Worm (Caenorhabditis elegans) whole organism, L1 larva: ENCODE data around the gene Y56A3A.33.

Source experiments
- C16A3.4 ChIP-seq: fragments of 150-350 bp; optimal IDR thresholded peaks from 2 replicates; lab custom pipeline; 2014; ENCODE audit warnings: missing biosample characterization, missing genetic modification characterization
- F16B12.6 ChIP-seq: fragments of 150-350 bp; optimal IDR thresholded peaks from 2 replicates; lab custom pipeline; 2014; ENCODE audit warnings: missing biosample characterization, missing genetic modification characterization
- Y116A8C.19 ChIP-seq: sonication (generic microtip); optimal IDR thresholded peaks from 2 replicates; lab custom pipeline; 2016; ENCODE audit warnings: missing compliant biosample characterization, missing genetic modification characterization, borderline replicate concordance
- aha-1 ChIP-seq: fragments of 150-350 bp; optimal IDR thresholded peaks from 2 replicates; lab custom pipeline; 2014; ENCODE audit warnings: missing biosample characterization, missing genetic modification characterization
- ceh-8 ChIP-seq: fragments of 200-800 bp; sonication (Bioruptor generic); optimal IDR thresholded peaks from 2 replicates; lab custom pipeline; 2018; ENCODE audit warnings: mild to moderate bottlenecking, missing genetic modification characterization, moderate library complexity, missing compliant biosample characterization
- ceh-88 ChIP-seq: fragments of 200-800 bp; sonication (Bioruptor generic); IDR thresholded peaks from 2 replicates; pipeline ENCODE4 v1.3.6; 2022; ENCODE audit warnings: missing genetic modification characterization, missing compliant biosample characterization
- ceh-90 ChIP-seq: sonication (generic microtip); optimal IDR thresholded peaks from 2 replicates; lab custom pipeline; 2016; ENCODE audit warnings: missing genetic modification characterization, missing compliant biosample characterization
- dpl-1 ChIP-seq, 3 experiments: fragments of 150-350 bp in 2 of 3; sonication (generic microtip) in 1 of 3; optimal IDR thresholded peaks; 2 replicates each; lab custom pipeline; 2014 to 2017; ENCODE audit warnings: missing biosample characterization in 3 of 3, missing genetic modification characterization in 3 of 3, missing genetic modification reagents in 3 of 3
- efl-1 ChIP-seq, 4 experiments: fragments of 150-350 bp; optimal IDR thresholded peaks in 3 of 4; peaks in 1 of 4; 1 replicate in 1 of 4; 2 replicates in 3 of 4; lab custom pipeline; 2014; ENCODE audit warnings: missing biosample characterization in 2 of 4, missing genetic modification characterization in 2 of 4, missing genetic modification reagents in 2 of 4
- efl-3 ChIP-seq: fragments of 200-800 bp; sonication (Bioruptor generic); optimal IDR thresholded peaks from 2 replicates; lab custom pipeline; 2018; ENCODE audit warnings: mild to moderate bottlenecking, missing genetic modification characterization, missing compliant biosample characterization
- elt-3 ChIP-seq, 6 experiments: fragments of 150-350 bp in 1 of 6; sonication (generic microtip); optimal IDR thresholded peaks; 2 replicates each; lab custom pipeline; 2017 to 2018; ENCODE audit warnings: missing biosample characterization in 6 of 6, missing genetic modification characterization in 6 of 6, inconsistent platforms in 1 of 6
- ets-5 ChIP-seq: fragments of 200-800 bp; sonication (Bioruptor generic); IDR thresholded peaks from 2 replicates; pipeline ENCODE4 v1.3.6; 2022; ENCODE audit warnings: missing genetic modification characterization, missing compliant biosample characterization
- fkh-4 ChIP-seq: sonication (generic microtip); optimal IDR thresholded peaks from 2 replicates; lab custom pipeline; 2016; ENCODE audit warnings: missing compliant biosample characterization, missing genetic modification characterization, borderline replicate concordance
- grh-1 ChIP-seq: fragments of 200-800 bp; sonication (Bioruptor generic); IDR thresholded peaks from 2 replicates; pipeline ENCODE4 v1.3.6; 2022; ENCODE audit warnings: missing genetic modification reagents, missing genetic modification characterization, missing compliant biosample characterization
- hlh-17 ChIP-seq: fragments of 200-800 bp; sonication (Bioruptor generic); optimal IDR thresholded peaks from 2 replicates; lab custom pipeline; 2018; ENCODE audit warnings: missing genetic modification characterization, mild to moderate bottlenecking, missing compliant biosample characterization, moderate library complexity, borderline replicate concordance
- hpl-2 ChIP-seq: fragments of 150-350 bp; optimal IDR thresholded peaks from 2 replicates; lab custom pipeline; 2014; ENCODE audit warnings: missing biosample characterization, missing genetic modification reagents, missing genetic modification characterization
- irx-1 ChIP-seq: sonication (generic microtip); optimal IDR thresholded peaks from 2 replicates; lab custom pipeline; 2016; ENCODE audit warnings: missing genetic modification characterization, missing compliant biosample characterization
- isw-1 ChIP-seq: fragments of 200-800 bp; sonication (Bioruptor generic); IDR thresholded peaks from 2 replicates; pipeline ENCODE4 v1.3.6; 2022; ENCODE audit warnings: missing genetic modification characterization, missing compliant biosample characterization
- lin-14 ChIP-seq: fragments of 200-800 bp; sonication (Bioruptor generic); optimal IDR thresholded peaks from 2 replicates; lab custom pipeline; 2018; ENCODE audit warnings: mild to moderate bottlenecking, missing genetic modification characterization, moderate library complexity, missing compliant biosample characterization
- lin-15B ChIP-seq: fragments of 150-350 bp; sonication (generic microtip); optimal IDR thresholded peaks from 3 replicates; lab custom pipeline; 2014; ENCODE audit warnings: missing biosample characterization, missing genetic modification characterization
- lin-35 ChIP-seq, 2 experiments: fragments of 150-350 bp; optimal IDR thresholded peaks; 2 replicates each; lab custom pipeline; 2014; ENCODE audit warnings: missing biosample characterization in 2 of 2, missing genetic modification characterization in 2 of 2, missing genetic modification reagents in 2 of 2
- lir-3 ChIP-seq: sonication (generic microtip); optimal IDR thresholded peaks from 2 replicates; lab custom pipeline; 2016; ENCODE audit warnings: mild to moderate bottlenecking, missing genetic modification characterization, moderate library complexity, missing compliant biosample characterization; ENCODE audit not compliant: poor library complexity
- mdl-1 ChIP-seq, 2 experiments: fragments of 150-350 bp; optimal IDR thresholded peaks; 2 replicates each; lab custom pipeline; 2014 to 2017; ENCODE audit warnings: missing biosample characterization in 2 of 2, missing genetic modification characterization in 2 of 2, inconsistent platforms in 1 of 2
- mef-2 ChIP-seq: fragments of 150-350 bp; optimal IDR thresholded peaks from 2 replicates; lab custom pipeline; 2014; ENCODE audit warnings: missing biosample characterization, missing genetic modification characterization
- nhr-47 ChIP-seq: sonication (generic microtip); optimal IDR thresholded peaks from 2 replicates; lab custom pipeline; 2016; ENCODE audit warnings: mild to moderate bottlenecking, missing genetic modification characterization, moderate library complexity, missing compliant biosample characterization
- nhr-76 ChIP-seq: sonication (generic microtip); optimal IDR thresholded peaks from 2 replicates; lab custom pipeline; 2017; ENCODE audit warnings: missing biosample characterization, missing genetic modification characterization
- nhr-85 ChIP-seq: sonication (generic microtip); peaks from one replicate; lab custom pipeline; 2016; ENCODE audit warnings: missing genetic modification characterization, inconsistent platforms, missing compliant biosample characterization
- nhr-90 ChIP-seq: sonication (generic microtip); optimal IDR thresholded peaks from 2 replicates; lab custom pipeline; 2016; ENCODE audit warnings: mild to moderate bottlenecking, missing genetic modification characterization, missing compliant biosample characterization; ENCODE audit not compliant: poor library complexity
- pag-3 ChIP-seq: sonication (generic microtip); optimal IDR thresholded peaks from 2 replicates; lab custom pipeline; 2017; ENCODE audit warnings: missing genetic modification characterization, mild to moderate bottlenecking, missing compliant biosample characterization, antibody characterized with exemption, borderline replicate concordance; ENCODE audit not compliant: insufficient read depth
- rnt-1 ChIP-seq: sonication (generic microtip); optimal IDR thresholded peaks from 2 replicates; lab custom pipeline; 2016; ENCODE audit warnings: mild to moderate bottlenecking, missing genetic modification characterization, moderate library complexity, missing compliant biosample characterization
- sptf-1 ChIP-seq: fragments of 150-350 bp; optimal IDR thresholded peaks from 2 replicates; lab custom pipeline; 2014; ENCODE audit warnings: missing biosample characterization, missing genetic modification characterization
- swsn-7 ChIP-seq: sonication (generic microtip); optimal IDR thresholded peaks from 2 replicates; lab custom pipeline; 2016; ENCODE audit warnings: missing genetic modification characterization, missing compliant biosample characterization
- tbx-2 ChIP-seq: sonication (generic microtip); optimal IDR thresholded peaks from 2 replicates; lab custom pipeline; 2016; ENCODE audit warnings: missing genetic modification characterization, missing compliant biosample characterization
- unc-130 ChIP-seq: fragments of 150-350 bp; optimal IDR thresholded peaks from 2 replicates; lab custom pipeline; 2017; ENCODE audit warnings: missing biosample characterization, missing genetic modification characterization, inconsistent platforms
- unc-62 ChIP-seq: fragments of 150-350 bp; optimal IDR thresholded peaks from 2 replicates; lab custom pipeline; 2014; ENCODE audit warnings: missing biosample characterization, missing genetic modification reagents, missing genetic modification characterization
- zip-4 ChIP-seq: fragments of 200-800 bp; sonication (Bioruptor generic); optimal IDR thresholded peaks from 2 replicates; lab custom pipeline; 2018; ENCODE audit warnings: mild to moderate bottlenecking, missing genetic modification characterization, moderate library complexity, missing compliant biosample characterization
- ztf-11 ChIP-seq, 2 experiments: sonication (generic microtip); optimal IDR thresholded peaks; 2 replicates each; lab custom pipeline; 2016 to 2017; ENCODE audit warnings: missing genetic modification characterization in 2 of 2, missing biosample characterization in 1 of 2, missing compliant biosample characterization in 1 of 2

The Y56A3A.33 gene

DNA sequence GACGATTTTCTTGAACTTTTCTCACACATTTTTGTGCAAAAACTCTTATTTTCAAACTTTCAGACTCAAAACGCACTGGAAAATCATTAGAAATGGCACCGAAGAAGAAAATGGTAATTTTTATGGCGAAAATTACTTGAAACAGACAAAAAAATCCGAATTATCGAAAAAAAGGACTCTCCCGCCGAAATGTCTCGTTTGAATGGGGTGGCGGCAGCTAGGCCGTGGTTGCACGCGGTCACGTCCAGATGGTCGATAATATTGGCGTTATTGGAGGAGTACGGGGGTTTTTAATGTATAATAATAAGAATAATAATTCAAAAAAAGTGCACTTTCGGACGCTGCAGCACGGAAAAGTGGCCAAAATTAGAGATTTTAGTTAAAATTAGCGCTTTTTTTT lies 28.3 kb downstream of the Y56A3A.33 start, which contains the start of gene Y56A3A.31:
Gene Y56A3A.31 (plus strand): TSS at position 64 of the 400 bp plus-strand sequence.
- TF ChIP-seq hpl-2 (no peak), lin-35 (GFP tag; optimal IDR thresholded peaks at IDR 0.05; lab: Kevin White, UChicago) (peak; percentile 25 to 81), swsn-7 (tag; lab: Kevin White, UChicago) (no peak), ztf-11 (tag; optimal IDR thresholded peaks at IDR 0.05; lab: Kevin White, UChicago) (no peak), Y116A8C.19 (tag; lab: Kevin White, UChicago) (no peak), pag-3 (tag; lab: Kevin White, UChicago) (no peak), elt-3 (tag; optimal IDR thresholded peaks at IDR 0.05; lab: Kevin White, UChicago) (no peak), hlh-17 (GFP tag; lab: Kevin White, UChicago) (no peak), lin-15B (tag; lab: Kevin White, UChicago) (no peak), lin-14 (GFP tag; lab: Kevin White, UChicago) (no peak), mef-2 (tag; lab: Kevin White, UChicago) (no peak), nhr-85 (tag; lab: Kevin White, UChicago) (peak; percentile 46), efl-3 (GFP tag; lab: Kevin White, UChicago) (no peak), dpl-1 (GFP tag; optimal IDR thresholded peaks at IDR 0.05; lab: Kevin White, UChicago) (peak; percentile 39 to 80 (median 73)), efl-1 (optimal IDR thresholded peaks at IDR 0.05; lab: Kevin White, UChicago) (peak; percentile 79 to 87), efl-1 (GFP tag; optimal IDR thresholded peaks at IDR 0.05 in 1 of 2; lab: Kevin White, UChicago) (peak; percentile 75 to 98), ets-5 (GFP tag; lab: Robert Waterston, UW) (no peak), isw-1 (GFP tag; lab: Robert Waterston, UW) (no peak), nhr-47 (no peak), ceh-8 (GFP tag; lab: Kevin White, UChicago) (no peak), aha-1 (tag; lab: Kevin White, UChicago) (no peak), mdl-1 (tag; optimal IDR thresholded peaks at IDR 0.05; lab: Kevin White, UChicago) (peak in 1 of 2 experiments; percentile 4), nhr-90 (tag; lab: Kevin White, UChicago) (no peak), grh-1 (GFP tag; lab: Robert Waterston, UW) (no peak), nhr-76 (tag; lab: Kevin White, UChicago) (no peak), tbx-2 (tag; lab: Kevin White, UChicago) (no peak), zip-4 (GFP tag; lab: Kevin White, UChicago) (no peak), F16B12.6 (tag; lab: Kevin White, UChicago) (no peak)

DNA sequence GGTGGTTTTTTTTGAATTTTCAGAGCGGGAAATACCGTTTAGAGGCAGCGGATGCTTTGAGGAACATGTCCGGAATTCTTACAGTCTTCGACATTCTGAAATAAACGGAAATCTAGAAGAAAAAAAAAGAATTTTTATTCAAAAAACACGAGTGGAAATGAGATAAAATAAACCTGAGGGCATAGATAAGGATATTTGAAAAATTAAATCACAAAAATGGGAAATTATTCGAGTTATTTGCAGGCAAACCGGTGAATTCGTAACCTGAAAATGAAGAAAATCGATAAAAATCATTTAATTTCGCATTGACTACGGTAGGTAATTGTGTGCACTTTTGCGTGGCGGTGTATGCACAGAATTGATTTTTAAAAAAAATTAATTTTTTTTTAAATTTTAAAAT lies 28.8 kb downstream of the Y56A3A.33 start, which contains the start of gene ung-1:
Gene ung-1 (minus strand): TSS at position 101 of the 400 bp plus-strand sequence.
- TF ChIP-seq lir-3 = no peak
- no peak for TF ChIP-seq mdl-1 (tag; optimal IDR thresholded peaks at IDR 0.05; lab: Kevin White, UChicago)
- TF ChIP-seq unc-62 (GFP tag; lab: Kevin White, UChicago) = no peak
- TF ChIP-seq nhr-85 (tag; lab: Kevin White, UChicago) = no peak
- no peak for TF ChIP-seq lin-15B (tag; lab: Kevin White, UChicago)
- TF ChIP-seq C16A3.4 (tag; lab: Kevin White, UChicago) = no peak
- TF ChIP-seq aha-1 (tag; lab: Kevin White, UChicago) = no peak
- TF ChIP-seq ceh-88 (GFP tag; lab: Robert Waterston, UW) = no peak
- no peak for TF ChIP-seq unc-130
- TF ChIP-seq irx-1 (tag; lab: Kevin White, UChicago) = no peak
- TF ChIP-seq nhr-47 = no peak
- no peak for TF ChIP-seq sptf-1 (tag; lab: Kevin White, UChicago)
- TF ChIP-seq grh-1 (GFP tag; lab: Robert Waterston, UW) = no peak
- TF ChIP-seq fkh-4 = no peak
- no peak for TF ChIP-seq rnt-1 (tag; lab: Kevin White, UChicago)
- no peak for TF ChIP-seq ceh-90 (tag; lab: Kevin White, UChicago)
- TF ChIP-seq, all 84 proteins: peak for 0
